Fruit fly (Drosophila melanogaster) whole organism, embryonic: ENCODE results near the gene Boh1.
A peak's percentile ranks its signal among the peaks of the same experiment; 100 is the strongest.

Experiments
- Antp ChIP-seq: fragments of 200-800 bp; sonication (Bioruptor generic); optimal IDR thresholded peaks from 3 replicates; lab custom pipeline; 2016; ENCODE audit warnings: missing biosample characterization, missing genetic modification characterization
- B-H2 ChIP-seq: fragments of 200-800 bp; sonication (Bioruptor generic); optimal IDR thresholded peaks from 2 replicates; lab custom pipeline; 2018; ENCODE audit warnings: missing biosample characterization, mild to moderate bottlenecking, missing genetic modification characterization
- BEAF-32 ChIP-seq: fragments of 200-800 bp; sonication (Bioruptor generic); optimal IDR thresholded peaks from 3 replicates; lab custom pipeline; 2017; ENCODE audit warnings: missing biosample characterization, missing genetic modification characterization, mild to moderate bottlenecking, moderate library complexity, missing genetic modification reagents
- CG10267 ChIP-seq: fragments of 200-800 bp; sonication (Bioruptor generic); optimal IDR thresholded peaks from 2 replicates; lab custom pipeline; 2018; ENCODE audit warnings: missing biosample characterization, mild to moderate bottlenecking, missing genetic modification characterization, moderate library complexity
- CG10543 ChIP-seq: fragments of 200-800 bp; sonication (Bioruptor generic); optimal IDR thresholded peaks from 3 replicates; lab custom pipeline; 2017; ENCODE audit warnings: missing biosample characterization, mild to moderate bottlenecking, missing genetic modification characterization, moderate library complexity
- CG11085 ChIP-seq: fragments of 200-800 bp; sonication (Bioruptor generic); IDR thresholded peaks from 2 replicates; pipeline ENCODE4 v1.3.6; 2022; ENCODE audit warnings: missing biosample characterization, missing genetic modification characterization
- CG12155 ChIP-seq: fragments of 200-800 bp; sonication (Bioruptor generic); optimal IDR thresholded peaks from 3 replicates; lab custom pipeline; 2016; ENCODE audit warnings: missing biosample characterization, missing genetic modification characterization
- CG1233 ChIP-seq: fragments of 200-800 bp; sonication (Bioruptor generic); optimal IDR thresholded peaks from 4 replicates; lab custom pipeline; 2018; ENCODE audit warnings: missing biosample characterization, mild to moderate bottlenecking, missing genetic modification characterization
- CG12942 ChIP-seq: fragments of 200-800 bp; sonication (Bioruptor generic); optimal IDR thresholded peaks from 3 replicates; lab custom pipeline; 2016; ENCODE audit warnings: missing biosample characterization, missing genetic modification characterization
- CG13296 ChIP-seq: fragments of 200-800 bp; sonication (Bioruptor generic); optimal IDR thresholded peaks from 3 replicates; lab custom pipeline; 2018; ENCODE audit warnings: missing biosample characterization, mild to moderate bottlenecking, missing genetic modification characterization
- CG16815 ChIP-seq: fragments of 200-800 bp; sonication (Bioruptor generic); optimal IDR thresholded peaks from 3 replicates; lab custom pipeline; 2017; ENCODE audit warnings: missing biosample characterization, mild to moderate bottlenecking, missing genetic modification characterization
- CG17359 ChIP-seq: fragments of 200-800 bp; sonication (Bioruptor generic); optimal IDR thresholded peaks from 3 replicates; lab custom pipeline; 2018; ENCODE audit warnings: missing biosample characterization, mild to moderate bottlenecking, missing genetic modification characterization, moderate library complexity
- CG17361 ChIP-seq: fragments of 200-800 bp; sonication (Bioruptor generic); IDR thresholded peaks from 3 replicates; pipeline ENCODE4 v1.3.6; 2022; ENCODE audit warnings: missing biosample characterization, missing genetic modification characterization
- CG17385 ChIP-seq: fragments of 200-800 bp; sonication (Bioruptor generic); optimal IDR thresholded peaks from 3 replicates; lab custom pipeline; 2018; ENCODE audit warnings: missing biosample characterization, mild to moderate bottlenecking, missing genetic modification characterization
- CG2712 ChIP-seq: fragments of 200-800 bp; optimal IDR thresholded peaks from 3 replicates; lab custom pipeline; 2019; ENCODE audit warnings: missing biosample characterization, mild to moderate bottlenecking, missing genetic modification characterization, moderate library complexity
- CG30020 ChIP-seq: fragments of 200-800 bp; optimal IDR thresholded peaks from 2 replicates; lab custom pipeline; 2019; ENCODE audit warnings: missing biosample characterization, mild to moderate bottlenecking, missing genetic modification characterization, moderate library complexity
- CG31224 ChIP-seq: fragments of 200-800 bp; sonication (Bioruptor generic); IDR thresholded peaks from 2 replicates; pipeline ENCODE4 v1.3.6; 2022; ENCODE audit warnings: missing biosample characterization, missing genetic modification characterization
- CG4360 ChIP-seq: fragments of 200-800 bp; sonication (Bioruptor generic); IDR thresholded peaks from 2 replicates; pipeline ENCODE4 v1.3.6; 2022; ENCODE audit warnings: missing biosample characterization, missing genetic modification characterization
- CG4730 ChIP-seq: fragments of 200-800 bp; sonication (Bioruptor generic); IDR thresholded peaks from 2 replicates; pipeline ENCODE4 v1.3.6; 2022; ENCODE audit warnings: missing biosample characterization, missing genetic modification characterization
- CG5953 ChIP-seq: fragments of 200-800 bp; sonication (Bioruptor generic); IDR thresholded peaks from 2 replicates; pipeline ENCODE4 v1.3.6; 2022; ENCODE audit warnings: missing biosample characterization, missing genetic modification characterization
- CG7372 ChIP-seq: fragments of 200-800 bp; sonication (Bioruptor generic); IDR thresholded peaks from 2 replicates; pipeline ENCODE4 v1.3.6; 2022; ENCODE audit warnings: missing biosample characterization, missing genetic modification characterization
- CG7839 ChIP-seq: fragments of 200-800 bp; sonication (Bioruptor generic); optimal IDR thresholded peaks from 3 replicates; lab custom pipeline; 2018; ENCODE audit warnings: missing biosample characterization, mild to moderate bottlenecking, missing genetic modification characterization, moderate library complexity
- CG8478 ChIP-seq: fragments of >200 bp; optimal IDR thresholded peaks from 2 replicates; lab custom pipeline; 2018
- Deaf1 ChIP-seq: fragments of 200-800 bp; optimal IDR thresholded peaks from 3 replicates; lab custom pipeline; 2019; ENCODE audit warnings: missing biosample characterization, mild to moderate bottlenecking, missing genetic modification characterization, moderate library complexity
- E2f1 ChIP-seq: fragments of 200-800 bp; sonication (Bioruptor generic); IDR thresholded peaks from 2 replicates; pipeline ENCODE4 v1.3.6; 2022; ENCODE audit warnings: missing biosample characterization, missing genetic modification characterization
- Ets65A ChIP-seq: fragments of 200-800 bp; sonication (Bioruptor generic); peaks from one replicate; lab custom pipeline; 2016; ENCODE audit warnings: missing biosample characterization, missing genetic modification characterization
- Gug ChIP-seq: fragments of 200-800 bp; sonication (Bioruptor generic); IDR thresholded peaks from 4 replicates; pipeline ENCODE4 v1.3.6; 2022; ENCODE audit warnings: missing biosample characterization, missing genetic modification characterization
- H2.0 ChIP-seq: fragments of 200-800 bp; sonication (Bioruptor generic); IDR thresholded peaks from 2 replicates; pipeline ENCODE4 v1.3.6; 2022; ENCODE audit warnings: missing biosample characterization, missing genetic modification characterization
- HLH3B ChIP-seq: fragments of 200-800 bp; sonication (Bioruptor generic); IDR thresholded peaks from 2 replicates; pipeline ENCODE4 v1.3.6; 2022; ENCODE audit warnings: missing biosample characterization, missing genetic modification characterization
- Hr51 ChIP-seq, 2 experiments: fragments of 200-800 bp; sonication (Bioruptor generic); optimal IDR thresholded peaks; 2 replicates in 1 of 2; 3 replicates in 1 of 2; lab custom pipeline; 2016 to 2018; ENCODE audit warnings: missing biosample characterization in 2 of 2, missing genetic modification characterization in 2 of 2, mild to moderate bottlenecking in 1 of 2, moderate library complexity in 1 of 2
- Med ChIP-seq: fragments of 200-800 bp; sonication (Bioruptor generic); peaks from one replicate; lab custom pipeline; 2016; ENCODE audit warnings: missing biosample characterization, missing genetic modification characterization, mild to moderate bottlenecking, inconsistent platforms, moderate library complexity
- Myb ChIP-seq: fragments of 200-800 bp; sonication (Bioruptor generic); optimal IDR thresholded peaks from 2 replicates; lab custom pipeline; 2016; ENCODE audit warnings: missing biosample characterization, missing genetic modification characterization
- Oaz ChIP-seq: fragments of 200-800 bp; sonication (Bioruptor generic); IDR thresholded peaks from 2 replicates; pipeline ENCODE4 v1.3.6; 2022; ENCODE audit warnings: missing biosample characterization, missing genetic modification characterization
- Poxn ChIP-seq: fragments of 200-800 bp; sonication (Bioruptor generic); IDR thresholded peaks from 2 replicates; pipeline ENCODE4 v1.3.6; 2022; ENCODE audit warnings: missing biosample characterization, missing genetic modification characterization
- Rfx ChIP-seq: fragments of 200-800 bp; sonication (Bioruptor generic); IDR thresholded peaks from 2 replicates; pipeline ENCODE4 v1.3.6; 2022; ENCODE audit warnings: missing biosample characterization, missing genetic modification characterization
- Rx ChIP-seq: fragments of 200-800 bp; sonication (Bioruptor generic); IDR thresholded peaks from 2 replicates; pipeline ENCODE4 v1.3.6; 2022; ENCODE audit warnings: missing biosample characterization, missing genetic modification characterization
- abd-A ChIP-seq: fragments of 200-800 bp; sonication (Bioruptor generic); optimal IDR thresholded peaks from 3 replicates; lab custom pipeline; 2019; ENCODE audit warnings: missing biosample characterization, mild to moderate bottlenecking, missing genetic modification characterization, moderate library complexity
- az2 ChIP-seq: fragments of 200-800 bp; sonication (Bioruptor generic); optimal IDR thresholded peaks from 3 replicates; lab custom pipeline; 2016; ENCODE audit warnings: missing biosample characterization, missing genetic modification characterization
- bbx ChIP-seq: fragments of 200-800 bp; sonication (Bioruptor generic); IDR thresholded peaks from 2 replicates; pipeline ENCODE4 v1.3.6; 2022; ENCODE audit warnings: missing biosample characterization, missing genetic modification characterization; ENCODE audit not compliant: partially characterized antibody
- bcd ChIP-seq: fragments of 200-800 bp; sonication (Bioruptor generic); optimal IDR thresholded peaks from 2 replicates; lab custom pipeline; 2017; ENCODE audit warnings: missing biosample characterization, mild to moderate bottlenecking, missing genetic modification characterization
- crol ChIP-seq: fragments of 200-800 bp; sonication (Bioruptor generic); IDR thresholded peaks from 2 replicates; pipeline ENCODE4 v1.3.6; 2022; ENCODE audit warnings: missing biosample characterization, missing genetic modification characterization
- grn ChIP-seq: fragments of 200-800 bp; sonication (Bioruptor generic); optimal IDR thresholded peaks from 3 replicates; lab custom pipeline; 2017; ENCODE audit warnings: missing biosample characterization, missing genetic modification characterization
- her ChIP-seq: fragments of 200-800 bp; sonication (Bioruptor generic); optimal IDR thresholded peaks from 2 replicates; lab custom pipeline; 2016; ENCODE audit warnings: missing biosample characterization, missing genetic modification characterization
- kah ChIP-seq: fragments of 200-800 bp; sonication (Bioruptor generic); optimal IDR thresholded peaks from 2 replicates; lab custom pipeline; 2018; ENCODE audit warnings: missing biosample characterization, mild to moderate bottlenecking, missing genetic modification characterization
- luna ChIP-seq: fragments of 200-800 bp; sonication (Bioruptor generic); optimal IDR thresholded peaks from 2 replicates; lab custom pipeline; 2016; ENCODE audit warnings: missing biosample characterization, missing genetic modification characterization
- peb ChIP-seq: fragments of 200-800 bp; sonication (Bioruptor generic); IDR thresholded peaks from 2 replicates; pipeline ENCODE4 v1.3.6; 2022; ENCODE audit warnings: missing biosample characterization, missing genetic modification characterization
- phol ChIP-seq: fragments of 200-800 bp; sonication (Bioruptor generic); optimal IDR thresholded peaks from 3 replicates; lab custom pipeline; 2018; ENCODE audit warnings: missing biosample characterization, mild to moderate bottlenecking, missing genetic modification characterization, moderate library complexity
- salm ChIP-seq: fragments of 200-800 bp; sonication (Bioruptor generic); optimal IDR thresholded peaks from 2 replicates; lab custom pipeline; 2018; ENCODE audit warnings: missing biosample characterization, mild to moderate bottlenecking, missing genetic modification characterization
- sima ChIP-seq: fragments of 200-800 bp; sonication (Bioruptor generic); optimal IDR thresholded peaks from 2 replicates; lab custom pipeline; 2016; ENCODE audit warnings: missing biosample characterization, missing genetic modification characterization
- sob ChIP-seq: fragments of 200-800 bp; sonication (Bioruptor generic); IDR thresholded peaks from 2 replicates; pipeline ENCODE4 v1.3.6; 2022; ENCODE audit warnings: missing biosample characterization, missing genetic modification characterization
- stc ChIP-seq: fragments of 200-800 bp; sonication (Bioruptor generic); IDR thresholded peaks from 2 replicates; pipeline ENCODE4 v1.3.6; 2022; ENCODE audit warnings: missing biosample characterization, missing genetic modification characterization

The Boh1 gene

dm6 chr3R:27922673-27923175 lies 3.5 kb upstream of the Boh1 start, which contains the start of gene RpL4 (continued):
- TF ChIP-seq salm (tag; lab: Kevin White, UChicago) (peak; percentile 76), CG11085 (GFP tag; lab: Robert Waterston, UW) (peak; percentile 68; the same call in 1 of the 2 replicates), Rx (GFP tag; lab: Robert Waterston, UW) (peak; percentile 77), sob (GFP tag; lab: Robert Waterston, UW) (peak; percentile 81), CG17385 (GFP tag; lab: Kevin White, UChicago) (peak; percentile 90), Hr51 (GFP tag; optimal IDR thresholded peaks at IDR 0.05; lab: Kevin White, UChicago) (peak; percentile 76 to 79), CG7839 (tag; lab: Kevin White, UChicago) (peak; percentile 81), peb (GFP tag; lab: Robert Waterston, UW) (no peak), bcd (GFP tag; lab: Kevin White, UChicago) (peak; percentile 92), sima (peak; percentile 8), CG10543 (GFP tag; lab: Kevin White, UChicago) (peak; percentile 93), CG10267 (tag; lab: Kevin White, UChicago) (peak; percentile 90), CG5953 (GFP tag; lab: Robert Waterston, UW) (peak; percentile 88), Poxn (GFP tag; lab: Robert Waterston, UW) (no peak), her (peak; percentile 68), B-H2 (GFP tag; lab: Kevin White, UChicago) (peak; percentile 96), CG2712 (tag; lab: Kevin White, UChicago) (peak; percentile 40), Oaz (GFP tag; lab: Robert Waterston, UW) (peak; percentile 69), BEAF-32 (GFP tag; lab: Kevin White, UChicago) (peak; percentile 37), CG4730 (GFP tag; lab: Robert Waterston, UW) (peak; percentile 57; the same call in 1 of the 2 replicates), crol (GFP tag; lab: Robert Waterston, UW) (peak; percentile 38; the same call in 1 of the 2 replicates), CG30020 (peak; percentile 38), grn (GFP tag; lab: Kevin White, UChicago) (peak; percentile 44), HLH3B (peak; percentile 78), abd-A (no peak), CG17361 (GFP tag; lab: Robert Waterston, UW) (peak; percentile 83), kah (GFP tag; lab: Kevin White, UChicago) (peak; percentile 75), luna (GFP tag; lab: Kevin White, UChicago) (peak; percentile 79), phol (tag; lab: Kevin White, UChicago) (peak; percentile 86), CG1233 (GFP tag; lab: Kevin White, UChicago) (peak; percentile 92), CG8478 (peak; percentile 41), H2.0 (GFP tag; lab: Robert Waterston, UW) (peak; percentile 83), Rfx (peak; percentile 91), bbx (GFP tag; lab: Robert Waterston, UW) (peak; percentile 27; the same call in 1 of the 2 replicates), Deaf1 (tag; lab: Kevin White, UChicago) (peak; percentile 17), CG16815 (GFP tag; lab: Kevin White, UChicago) (peak; percentile 58), Med (GFP tag; lab: Kevin White, UChicago) (peak; percentile 98), Antp (GFP tag; lab: Kevin White, UChicago) (peak; percentile 53), stc (GFP tag; lab: Robert Waterston, UW) (peak; percentile 71), CG31224 (peak; percentile 60), az2 (GFP tag; lab: Kevin White, UChicago) (peak; percentile 78), Gug (GFP tag; lab: Robert Waterston, UW) (no peak; the same call in 3 of the 4 replicates), CG13296 (peak; percentile 89), CG12155 (GFP tag; lab: Kevin White, UChicago) (peak; percentile 51), CG12942 (GFP tag; lab: Kevin White, UChicago) (peak; percentile 26), Myb (GFP tag; lab: Kevin White, UChicago) (peak; percentile 43), E2f1 (GFP tag; lab: Robert Waterston, UW) (peak; percentile 70), Ets65A (GFP tag; lab: Kevin White, UChicago) (peak; percentile 98), CG17359 (tag; lab: Kevin White, UChicago) (peak; percentile 73), CG7372 (GFP tag; lab: Robert Waterston, UW) (peak; percentile 67), CG4360 (GFP tag; lab: Robert Waterston, UW) (no peak; the same call in 1 of the 2 replicates)
